Fruit fly (Drosophila melanogaster) Kc167 (cell line): ENCODE measurements around the gene CG12502.

Experiments
- insv ChIP-seq: fragments of >200 bp; optimal IDR thresholded peaks from 3 replicates; lab custom pipeline; 2018; ENCODE audit warnings: missing external identifiers
- ttk ChIP-seq: sonication (Bioruptor generic); optimal IDR thresholded peaks from 2 replicates; lab custom pipeline; 2017; ENCODE audit warnings: missing external identifiers

DNA sequence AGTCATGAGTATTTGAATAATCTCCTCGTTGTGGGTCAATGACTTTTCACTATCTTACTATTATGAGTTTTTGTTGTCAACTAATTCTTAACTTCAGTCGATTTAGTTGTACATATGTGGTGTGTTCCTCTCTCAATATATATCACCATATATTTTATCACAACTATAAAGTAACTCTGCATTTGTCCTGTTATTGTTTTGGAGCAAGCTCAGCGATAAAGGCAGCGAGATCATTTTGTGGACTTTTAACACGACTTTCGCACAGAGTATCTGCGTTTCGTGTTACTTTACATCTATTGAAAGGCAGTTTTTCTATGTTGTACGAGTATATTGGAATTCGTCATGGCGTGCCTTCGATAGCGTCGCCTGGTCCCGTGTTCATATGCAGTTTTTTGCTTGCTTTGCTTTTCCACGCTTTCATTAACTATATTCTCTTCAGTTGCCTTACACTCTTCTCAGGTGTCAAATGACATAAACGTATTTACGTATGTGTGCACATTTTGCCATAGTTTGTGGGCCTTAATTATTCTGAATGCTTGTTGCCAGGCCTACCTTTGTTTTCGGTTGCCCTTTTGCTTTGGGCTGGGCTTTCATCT, 10.3 kb downstream of the CG12502 start:
- TF ChIP-seq insv (lab: Kevin White, UChicago) (no peak), ttk (lab: Kevin White, UChicago) (no peak)
